Worm (Caenorhabditis elegans) whole organism, L2 larva: ENCODE measurements around the gene B0035.21.

Experiments used
- C34F6.9 ChIP-seq: fragments of 150-350 bp; optimal IDR thresholded peaks from 2 replicates; lab custom pipeline; 2014; ENCODE audit warnings: missing biosample characterization, missing genetic modification characterization
- F13H6.1 ChIP-seq: sonication (generic microtip); optimal IDR thresholded peaks from 2 replicates; lab custom pipeline; 2016; ENCODE audit warnings: missing genetic modification characterization, missing compliant biosample characterization
- R02D3.7 ChIP-seq: fragments of 150-350 bp; optimal IDR thresholded peaks from 2 replicates; lab custom pipeline; 2014; ENCODE audit warnings: missing biosample characterization, missing genetic modification characterization
- Y55F3AM.14 ChIP-seq: fragments of 200-800 bp; sonication (Bioruptor generic); optimal IDR thresholded peaks from 2 replicates; lab custom pipeline; 2018; ENCODE audit warnings: mild to moderate bottlenecking, missing genetic modification characterization, missing compliant biosample characterization
- ZK546.5 ChIP-seq: sonication (generic microtip); optimal IDR thresholded peaks from 2 replicates; lab custom pipeline; 2017; ENCODE audit warnings: missing biosample characterization, missing genetic modification characterization
- alr-1 ChIP-seq: fragments of 150-350 bp; optimal IDR thresholded peaks from 2 replicates; lab custom pipeline; 2014; ENCODE audit warnings: missing biosample characterization, missing genetic modification characterization
- aly-2 ChIP-seq: fragments of 150-350 bp; optimal IDR thresholded peaks from 2 replicates; lab custom pipeline; 2014; ENCODE audit warnings: missing biosample characterization, missing genetic modification characterization
- ama-1 ChIP-seq: fragments of 150-350 bp; optimal IDR thresholded peaks from 2 replicates; lab custom pipeline; 2018; ENCODE audit warnings: inconsistent platforms
- blmp-1 ChIP-seq: sonication (generic microtip); optimal IDR thresholded peaks from 2 replicates; lab custom pipeline; 2017; ENCODE audit warnings: missing genetic modification characterization, mild to moderate bottlenecking, missing compliant biosample characterization, antibody characterized with exemption, moderate library complexity; ENCODE audit not compliant: insufficient read depth
- ceh-82 ChIP-seq: fragments of 150-350 bp; optimal IDR thresholded peaks from 2 replicates; lab custom pipeline; 2014; ENCODE audit warnings: missing biosample characterization, missing genetic modification characterization
- crh-2 ChIP-seq: sonication (generic microtip); optimal IDR thresholded peaks from 2 replicates; lab custom pipeline; 2017; ENCODE audit warnings: missing biosample characterization, missing genetic modification characterization
- dmd-4 ChIP-seq: sonication (generic microtip); optimal IDR thresholded peaks from 2 replicates; lab custom pipeline; 2017; ENCODE audit warnings: missing biosample characterization, missing genetic modification characterization
- egl-27 ChIP-seq: sonication (generic microtip); optimal IDR thresholded peaks from 3 replicates; lab custom pipeline; 2017; ENCODE audit warnings: missing biosample characterization, missing genetic modification reagents, missing genetic modification characterization
- elt-1 ChIP-seq: fragments of 150-350 bp; optimal IDR thresholded peaks from 2 replicates; lab custom pipeline; 2014; ENCODE audit warnings: missing biosample characterization, missing genetic modification characterization
- elt-3 ChIP-seq: sonication (generic microtip); optimal IDR thresholded peaks from 2 replicates; lab custom pipeline; 2017; ENCODE audit warnings: missing biosample characterization, missing genetic modification characterization
- fos-1 ChIP-seq: fragments of 150-350 bp; optimal IDR thresholded peaks from 2 replicates; lab custom pipeline; 2014; ENCODE audit warnings: missing biosample characterization, missing genetic modification characterization
- gmeb-1 ChIP-seq: fragments of 150-350 bp; optimal IDR thresholded peaks from 2 replicates; lab custom pipeline; 2014; ENCODE audit warnings: missing biosample characterization, missing genetic modification characterization
- lin-11 ChIP-seq: fragments of 150-350 bp; sonication (generic microtip); optimal IDR thresholded peaks from 2 replicates; lab custom pipeline; 2014; ENCODE audit warnings: missing biosample characterization, missing genetic modification characterization, inconsistent platforms, mixed read lengths
- lin-13 ChIP-seq: fragments of 150-350 bp; optimal IDR thresholded peaks from 2 replicates; lab custom pipeline; 2014; ENCODE audit warnings: missing biosample characterization, missing genetic modification reagents, missing genetic modification characterization
- lin-39 ChIP-seq: fragments of 150-350 bp; optimal IDR thresholded peaks from 2 replicates; lab custom pipeline; 2014; ENCODE audit warnings: missing biosample characterization, missing genetic modification reagents, missing genetic modification characterization
- lsy-2 ChIP-seq, 2 experiments: fragments of 150-350 bp in 1 of 2; sonication (generic microtip) in 1 of 2; optimal IDR thresholded peaks; 2 replicates each; lab custom pipeline; 2014 to 2017; ENCODE audit warnings: missing biosample characterization in 2 of 2, missing genetic modification characterization in 2 of 2
- mab-5 ChIP-seq: fragments of 150-350 bp; optimal IDR thresholded peaks from 2 replicates; lab custom pipeline; 2014; ENCODE audit warnings: missing biosample characterization, missing genetic modification characterization
- mbf-1 ChIP-seq: sonication (generic microtip); optimal IDR thresholded peaks from 2 replicates; lab custom pipeline; 2017; ENCODE audit warnings: missing biosample characterization, missing genetic modification characterization
- mdl-1 ChIP-seq, 2 experiments: fragments of 150-350 bp in 1 of 2; sonication (generic microtip) in 1 of 2; optimal IDR thresholded peaks; 2 replicates each; lab custom pipeline; 2017; ENCODE audit warnings: missing biosample characterization in 2 of 2, missing genetic modification characterization in 2 of 2
- nhr-10 ChIP-seq: sonication (generic microtip); optimal IDR thresholded peaks from 2 replicates; lab custom pipeline; 2017; ENCODE audit warnings: missing biosample characterization, missing genetic modification characterization
- nhr-11 ChIP-seq: fragments of 150-350 bp; optimal IDR thresholded peaks from 2 replicates; lab custom pipeline; 2014; ENCODE audit warnings: missing biosample characterization, missing genetic modification characterization
- nhr-12 ChIP-seq: fragments of 150-350 bp; optimal IDR thresholded peaks from 2 replicates; lab custom pipeline; 2014; ENCODE audit warnings: missing biosample characterization, missing genetic modification characterization
- nhr-129 ChIP-seq: fragments of 150-350 bp; optimal IDR thresholded peaks from 2 replicates; lab custom pipeline; 2014; ENCODE audit warnings: missing biosample characterization, missing genetic modification characterization
- nhr-21 ChIP-seq: fragments of 150-350 bp; optimal IDR thresholded peaks from 2 replicates; lab custom pipeline; 2014; ENCODE audit warnings: missing biosample characterization, missing genetic modification characterization
- nhr-23 ChIP-seq: fragments of 150-350 bp; optimal IDR thresholded peaks from 2 replicates; lab custom pipeline; 2014; ENCODE audit warnings: missing biosample characterization, missing genetic modification reagents, missing genetic modification characterization
- nhr-237 ChIP-seq: fragments of 150-350 bp; optimal IDR thresholded peaks from 2 replicates; lab custom pipeline; 2014; ENCODE audit warnings: missing biosample characterization, missing genetic modification characterization
- nhr-25 ChIP-seq: fragments of 150-350 bp; sonication (generic microtip); optimal IDR thresholded peaks from 3 replicates; lab custom pipeline; 2014; ENCODE audit warnings: missing biosample characterization, missing genetic modification characterization
- nhr-6 ChIP-seq: fragments of 150-350 bp; optimal IDR thresholded peaks from 2 replicates; lab custom pipeline; 2014; ENCODE audit warnings: missing biosample characterization, missing genetic modification characterization
- nhr-77 ChIP-seq: fragments of 150-350 bp; optimal IDR thresholded peaks from 2 replicates; lab custom pipeline; 2014; ENCODE audit warnings: missing biosample characterization, missing genetic modification characterization
- peb-1 ChIP-seq: fragments of 150-350 bp; optimal IDR thresholded peaks from 2 replicates; lab custom pipeline; 2014; ENCODE audit warnings: missing biosample characterization, missing genetic modification characterization
- sem-4 ChIP-seq: fragments of 150-350 bp; optimal IDR thresholded peaks from 2 replicates; lab custom pipeline; 2014; ENCODE audit warnings: missing biosample characterization, missing genetic modification reagents, missing genetic modification characterization
- skn-1 ChIP-seq: sonication (generic microtip); optimal IDR thresholded peaks from 2 replicates; lab custom pipeline; 2017; ENCODE audit warnings: missing biosample characterization, missing genetic modification characterization
- sma-3 ChIP-seq: sonication (generic microtip); optimal IDR thresholded peaks from 2 replicates; lab custom pipeline; 2016; ENCODE audit warnings: missing genetic modification reagents, missing genetic modification characterization, missing compliant biosample characterization
- sma-9 ChIP-seq, 2 experiments: fragments of 150-350 bp in 1 of 2; sonication (generic microtip) in 1 of 2; optimal IDR thresholded peaks; 2 replicates each; lab custom pipeline; 2014 to 2016; ENCODE audit warnings: missing genetic modification characterization in 2 of 2, mild to moderate bottlenecking in 1 of 2, missing biosample characterization in 1 of 2, missing compliant biosample characterization in 1 of 2, missing genetic modification reagents in 1 of 2, moderate library complexity in 1 of 2
- snpc-4 ChIP-seq: fragments of 150-350 bp; optimal IDR thresholded peaks from 2 replicates; lab custom pipeline; 2014; ENCODE audit warnings: missing biosample characterization, missing genetic modification characterization
- unc-39 ChIP-seq: fragments of 150-350 bp; optimal IDR thresholded peaks from 2 replicates; lab custom pipeline; 2014; ENCODE audit warnings: missing biosample characterization, missing genetic modification characterization
- unc-55 ChIP-seq: fragments of 150-350 bp; sonication (generic microtip); optimal IDR thresholded peaks from 3 replicates; lab custom pipeline; 2014; ENCODE audit warnings: missing biosample characterization, missing genetic modification reagents, missing genetic modification characterization
- unc-62 ChIP-seq: fragments of 150-350 bp; optimal IDR thresholded peaks from 2 replicates; lab custom pipeline; 2014; ENCODE audit warnings: missing biosample characterization, missing genetic modification reagents, missing genetic modification characterization
- zag-1 ChIP-seq: fragments of 150-350 bp; optimal IDR thresholded peaks from 2 replicates; lab custom pipeline; 2014; ENCODE audit warnings: missing biosample characterization, missing genetic modification characterization
- ztf-1 ChIP-seq: fragments of 200-800 bp; sonication (Bioruptor generic); conservative IDR thresholded peaks from 2 replicates; pipeline ENCODE4 v1.3.6; 2022; ENCODE audit warnings: missing genetic modification characterization, missing compliant biosample characterization
- ztf-11 ChIP-seq: sonication (generic microtip); optimal IDR thresholded peaks from 2 replicates; lab custom pipeline; 2017; ENCODE audit warnings: missing biosample characterization, missing genetic modification characterization
- ztf-4 ChIP-seq: fragments of 150-350 bp; optimal IDR thresholded peaks from 2 replicates; lab custom pipeline; 2014; ENCODE audit warnings: missing biosample characterization, missing genetic modification characterization

B0035.21 gene

ce11 chrIV:11344288-11344687 is 17.2 kb downstream of the B0035.21 start:
- no peak for TF ChIP-seq unc-55 (GFP tag; lab: Kevin White, UChicago)

ce11 chrIV:11347275-11347674 is 20.2 kb downstream of the B0035.21 start:
- peak; percentile 27 for TF ChIP-seq C34F6.9 (tag; lab: Kevin White, UChicago)
- no peak for TF ChIP-seq unc-39 (tag; lab: Kevin White, UChicago)
- TF ChIP-seq, all 48 proteins: peak for 1

ce11 chrIV:11348822-11349221 is 21.8 kb downstream of the B0035.21 start:
- TF ChIP-seq R02D3.7 (tag; lab: Kevin White, UChicago) (no peak), unc-62 (no peak), nhr-25 (tag; lab: Kevin White, UChicago) (no peak), nhr-129 (tag; lab: Kevin White, UChicago) (peak; percentile 15), alr-1 (tag; lab: Kevin White, UChicago) (no peak), unc-55 (GFP tag; lab: Kevin White, UChicago) (peak; percentile 33), lin-13 (GFP tag; lab: Kevin White, UChicago) (no peak), lsy-2 (tag; optimal IDR thresholded peaks at IDR 0.05; lab: Kevin White, UChicago) (no peak), ztf-4 (no peak), sem-4 (no peak), ZK546.5 (tag; lab: Kevin White, UChicago) (no peak)

ce11 chrIV:11349747-11350146 is 22.7 kb downstream of the B0035.21 start:
- TF ChIP-seq zag-1 (tag; lab: Kevin White, UChicago) (peak; percentile 51), unc-62 (no peak), nhr-237 (tag; lab: Kevin White, UChicago) (no peak), F13H6.1 (tag; lab: Kevin White, UChicago) (no peak), nhr-10 (tag; lab: Kevin White, UChicago) (no peak), nhr-129 (tag; lab: Kevin White, UChicago) (peak; percentile 2), lin-11 (tag; lab: Kevin White, UChicago) (no peak), nhr-23 (tag; lab: Kevin White, UChicago) (no peak), sma-3 (GFP tag; lab: Kevin White, UChicago) (no peak), gmeb-1 (tag; lab: Kevin White, UChicago) (no peak), nhr-12 (tag; lab: Kevin White, UChicago) (no peak), ZK546.5 (tag; lab: Kevin White, UChicago) (no peak), lin-13 (GFP tag; lab: Kevin White, UChicago) (no peak), elt-3 (tag; lab: Kevin White, UChicago) (no peak), Y55F3AM.14 (GFP tag; lab: Kevin White, UChicago) (no peak), peb-1 (tag; lab: Kevin White, UChicago) (no peak), mbf-1 (tag; lab: Kevin White, UChicago) (no peak), skn-1 (tag; lab: Kevin White, UChicago) (no peak), C34F6.9 (tag; lab: Kevin White, UChicago) (peak; percentile 55), sma-9 (GFP tag; optimal IDR thresholded peaks at IDR 0.05; lab: Kevin White, UChicago) (peak; percentile 13), sma-9 (tag; optimal IDR thresholded peaks at IDR 0.05; lab: Kevin White, UChicago) (no peak), R02D3.7 (tag; lab: Kevin White, UChicago) (no peak), unc-55 (GFP tag; lab: Kevin White, UChicago) (peak; percentile 44), elt-1 (tag; lab: Kevin White, UChicago) (no peak), snpc-4 (tag; lab: Kevin White, UChicago) (no peak), fos-1 (tag; lab: Kevin White, UChicago) (no peak), lin-39 (tag; lab: Kevin White, UChicago) (no peak), ceh-82 (tag; lab: Kevin White, UChicago) (no peak), ztf-11 (no peak), mdl-1 (tag; optimal IDR thresholded peaks at IDR 0.05; lab: Kevin White, UChicago) (peak in 1 of 2 experiments; percentile 57), mab-5 (tag; lab: Kevin White, UChicago) (peak; percentile 61), lsy-2 (tag; optimal IDR thresholded peaks at IDR 0.05; lab: Kevin White, UChicago) (peak in 1 of 2 experiments; percentile 49), crh-2 (peak; percentile 34), nhr-11 (tag; lab: Kevin White, UChicago) (no peak), nhr-77 (tag; lab: Kevin White, UChicago) (no peak), dmd-4 (tag; lab: Kevin White, UChicago) (no peak), blmp-1 (tag; lab: Kevin White, UChicago) (no peak), ama-1 (no peak), nhr-25 (tag; lab: Kevin White, UChicago) (no peak), nhr-6 (tag; lab: Kevin White, UChicago) (no peak), sem-4 (no peak), egl-27 (tag; lab: Kevin White, UChicago) (no peak), ztf-1 (GFP tag; lab: Robert Waterston, UW) (no peak), aly-2 (no peak), unc-39 (tag; lab: Kevin White, UChicago) (no peak), alr-1 (tag; lab: Kevin White, UChicago) (no peak), ztf-4 (peak; percentile 11), nhr-21 (no peak)
